Worm (Caenorhabditis elegans) whole organism, L4/young adult: Measurements from ENCODE around the gene comt-1.

Experiments used
- W03F9.2 ChIP-seq: fragments of 150-350 bp; optimal IDR thresholded peaks from 2 replicates; lab custom pipeline; 2014; ENCODE audit warnings: missing biosample characterization, missing genetic modification characterization
- dao-5 ChIP-seq: sonication (generic microtip); optimal IDR thresholded peaks from 2 replicates; lab custom pipeline; 2016; ENCODE audit warnings: missing genotype, missing genetic modification characterization, moderate library complexity, missing compliant biosample characterization
- him-1 ChIP-seq: sonication (generic microtip); optimal IDR thresholded peaks from 2 replicates; lab custom pipeline; 2016; ENCODE audit warnings: missing genotype, missing genetic modification reagents, missing genetic modification characterization, missing compliant biosample characterization

DNA sequence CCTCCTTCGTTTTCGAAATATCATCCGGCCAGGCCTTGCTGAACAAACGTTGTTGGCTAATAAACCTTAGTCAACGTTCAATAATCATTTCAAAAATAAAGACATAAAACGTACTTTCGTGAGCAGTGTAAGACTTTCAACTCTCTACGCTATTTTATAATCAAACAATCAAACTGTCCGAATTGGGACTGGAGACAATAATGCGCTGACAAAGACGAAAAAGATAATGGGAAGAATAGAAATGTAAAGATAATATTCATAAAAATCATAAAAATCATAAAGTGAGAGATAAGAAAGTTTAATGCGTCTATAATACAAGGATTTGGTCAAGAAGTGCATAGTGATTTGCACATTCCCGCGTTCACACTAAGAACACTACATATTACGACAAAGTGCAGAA is 20.5 kb downstream of the comt-1 start:
- TF ChIP-seq W03F9.2 (tag; lab: Kevin White, UChicago): no peak
- no peak for TF ChIP-seq him-1 (tag; lab: Kevin White, UChicago)
- no peak for TF ChIP-seq dao-5
